Worm (Caenorhabditis elegans) whole organism, young adult: Measurements from ENCODE around the gene K10H10.7.

ENCODE experiments used
- B0261.1 ChIP-seq: sonication (generic microtip); optimal IDR thresholded peaks from 2 replicates; lab custom pipeline; 2016; ENCODE audit warnings: mild to moderate bottlenecking, missing genetic modification characterization, moderate library complexity, missing compliant biosample characterization
- B0336.3 ChIP-seq: fragments of 200-800 bp; sonication (Bioruptor generic); IDR thresholded peaks from 2 replicates; pipeline ENCODE4 v1.3.6; 2022; ENCODE audit warnings: missing genetic modification characterization, missing compliant biosample characterization
- F22D6.2 ChIP-seq: sonication (generic microtip); optimal IDR thresholded peaks from 2 replicates; lab custom pipeline; 2016; ENCODE audit warnings: mild to moderate bottlenecking, missing genetic modification characterization, missing compliant biosample characterization
- K11D2.4 ChIP-seq: fragments of 200-800 bp; sonication (Bioruptor generic); IDR thresholded peaks from 2 replicates; pipeline ENCODE4 v1.3.6; 2022; ENCODE audit warnings: missing genetic modification reagents, missing genetic modification characterization, missing compliant biosample characterization
- K12H6.12 ChIP-seq: fragments of 200-800 bp; sonication (Bioruptor generic); optimal IDR thresholded peaks from 2 replicates; lab custom pipeline; 2018; ENCODE audit warnings: mild to moderate bottlenecking, missing genetic modification characterization, missing compliant biosample characterization
- Y53G8AR.9 ChIP-seq: fragments of 200-800 bp; sonication (Bioruptor generic); conservative IDR thresholded peaks from 2 replicates; pipeline ENCODE4 v1.3.6; 2022; ENCODE audit warnings: missing genetic modification reagents, missing genetic modification characterization, missing compliant biosample characterization
- let-526 ChIP-seq: fragments of 200-800 bp; sonication (Bioruptor generic); IDR thresholded peaks from 2 replicates; pipeline ENCODE4 v1.3.6; 2022; ENCODE audit warnings: missing genetic modification reagents, missing genetic modification characterization, missing compliant biosample characterization
- madf-3 ChIP-seq: fragments of 200-800 bp; sonication (Bioruptor generic); IDR thresholded peaks from 2 replicates; pipeline ENCODE4 v1.3.6; 2022; ENCODE audit warnings: missing genetic modification reagents, missing genetic modification characterization, missing compliant biosample characterization
- sea-2 ChIP-seq: fragments of 200-800 bp; sonication (Bioruptor generic); IDR thresholded peaks from 2 replicates; pipeline ENCODE4 v1.3.6; 2022; ENCODE audit warnings: missing genetic modification characterization, missing compliant biosample characterization
- unc-62 ChIP-seq: fragments of 150-350 bp; optimal IDR thresholded peaks from 2 replicates; lab custom pipeline; 2014; ENCODE audit warnings: missing biosample characterization, missing genetic modification reagents, missing genetic modification characterization

DNA sequence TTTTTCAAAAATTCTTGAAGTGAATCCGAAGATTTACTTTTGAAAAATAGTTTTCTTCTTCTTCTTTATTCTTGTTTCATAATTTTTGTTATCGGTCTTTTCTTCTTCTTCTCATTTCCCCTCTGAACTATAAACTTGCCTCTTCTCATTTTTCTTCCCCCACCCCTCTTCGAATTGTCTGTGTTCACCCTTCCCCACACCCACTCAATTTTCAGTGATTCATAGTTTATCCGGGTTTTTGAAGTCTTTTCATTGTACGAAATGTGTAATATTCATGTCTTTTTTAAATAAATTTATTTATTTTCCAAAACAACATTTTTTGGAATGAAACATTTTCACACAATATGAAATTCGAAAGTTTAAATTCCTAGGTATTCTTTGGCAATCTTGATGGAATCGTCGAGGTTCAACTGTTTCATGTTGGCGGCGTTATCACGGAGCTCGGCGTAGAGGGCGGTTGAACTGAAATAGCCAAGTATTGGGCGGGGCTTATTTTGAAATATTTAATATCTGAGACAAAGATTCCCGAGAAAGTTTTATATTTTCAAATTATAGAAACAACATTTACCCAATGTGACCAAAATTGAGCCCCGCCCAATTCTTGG is 14.8 kb downstream of the K10H10.7 start:
- TF ChIP-seq K12H6.12 (tag; lab: Kevin White, UChicago) (no peak), madf-3 (GFP tag; lab: Robert Waterston, UW) (no peak), sea-2 (GFP tag; lab: Robert Waterston, UW) (no peak), let-526 (GFP tag; lab: Robert Waterston, UW) (no peak), unc-62 (GFP tag; lab: Kevin White, UChicago) (no peak), F22D6.2 (tag; lab: Kevin White, UChicago) (no peak), B0261.1 (tag; lab: Kevin White, UChicago) (no peak), Y53G8AR.9 (GFP tag; lab: Robert Waterston, UW) (no peak), B0336.3 (no peak), K11D2.4 (GFP tag; lab: Robert Waterston, UW) (no peak)
